Fruit fly (Drosophila melanogaster): Measurements from ENCODE around the gene CG18179.

DNA sequence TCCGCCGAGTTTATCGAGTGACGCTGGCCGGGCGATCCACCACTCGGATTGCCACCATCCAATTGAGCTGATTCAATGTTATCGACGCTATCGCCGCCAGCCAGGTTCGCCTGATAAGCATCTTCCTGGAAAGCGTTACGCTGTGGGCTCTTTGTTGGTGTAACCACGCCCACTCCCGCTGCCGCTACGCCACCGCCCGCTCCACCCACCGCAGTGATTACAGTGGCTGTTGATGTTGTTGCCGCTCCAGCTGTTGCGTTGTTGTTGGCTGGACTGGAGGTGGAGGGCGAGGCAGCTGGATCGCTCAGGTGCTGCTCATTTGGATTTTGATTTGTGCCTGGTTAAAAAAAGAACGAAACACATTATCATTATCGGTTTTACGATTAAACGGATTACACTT is 32.3 kb downstream of the CG18179 start:
- TF ChIP-seq pan (optimal IDR thresholded peaks at IDR 0.05): peak; percentile 17
- no peak for TF ChIP-seq psq (optimal IDR thresholded peaks at IDR 0.05)
